Fruit fly (Drosophila melanogaster): Measurements from ENCODE around the gene CG10638.

- TF ChIP-seq psq (optimal IDR thresholded peaks at IDR 0.05) (no peak), pan (optimal IDR thresholded peaks at IDR 0.05) (no peak), CG8478 (optimal IDR thresholded peaks at IDR 0.05) (no peak), EcR (GFP tag; optimal IDR thresholded peaks at IDR 0.05) (no peak), usp (GFP tag; optimal IDR thresholded peaks at IDR 0.05) (no peak), Dll (optimal IDR thresholded peaks at IDR 0.05) (no peak)
These were observed 48.4 kb upstream of the CG10638 start for dm6 chr3L:12549471-12549870.

All from whole organism.